Worm (Caenorhabditis elegans) whole organism, L3 larva: ENCODE data around the gene B0507.4.

Source experiments
- elt-3 ChIP-seq, 3 experiments: fragments of 150-350 bp in 1 of 3; sonication (generic microtip) in 2 of 3; optimal IDR thresholded peaks; 2 replicates in 2 of 3; 4 replicates in 1 of 3; lab custom pipeline; 2014 to 2017; ENCODE audit warnings: missing biosample characterization in 3 of 3, missing genetic modification characterization in 3 of 3
- tbx-2 ChIP-seq: sonication (generic microtip); optimal IDR thresholded peaks from 2 replicates; lab custom pipeline; 2016; ENCODE audit warnings: mild to moderate bottlenecking, missing genetic modification characterization, missing compliant biosample characterization

B0507.4 gene

DNA sequence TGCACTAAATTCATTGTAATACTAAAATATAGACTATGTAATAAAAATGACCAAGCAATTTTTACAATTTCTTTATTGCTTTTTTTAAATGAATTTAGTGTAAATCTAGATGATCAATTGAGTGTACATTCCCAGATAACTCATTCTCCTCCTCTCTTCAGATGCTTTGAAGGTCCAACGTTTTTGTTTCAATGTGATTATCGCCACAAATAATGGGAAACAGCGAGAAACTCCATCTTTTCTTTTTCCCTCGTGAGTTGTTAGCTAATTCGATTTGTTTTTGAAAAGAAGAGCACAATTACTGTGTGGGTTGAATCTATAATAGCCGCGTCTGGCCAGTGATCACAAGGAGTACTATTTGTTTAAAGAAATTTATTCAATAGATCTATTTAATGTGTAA is 50.3 kb downstream of the B0507.4 start:
- TF ChIP-seq tbx-2 (tag; lab: Kevin White, UChicago), result peak; percentile 3
- TF ChIP-seq elt-3 (tag; optimal IDR thresholded peaks at IDR 0.05; lab: Kevin White, UChicago), result no peak
